Fruit fly (Drosophila melanogaster) whole organism: ENCODE measurements around the gene Lk.
A peak's percentile ranks its signal among the peaks of the same experiment; 100 is the strongest.

Source experiments
- CG8478 ChIP-seq: fragments of >200 bp; optimal IDR thresholded peaks from 2 replicates; lab custom pipeline; 2018; ENCODE audit warnings: inconsistent platforms
- Dll ChIP-seq: fragments of >200 bp; optimal IDR thresholded peaks from 2 replicates; lab custom pipeline; 2017
- EcR ChIP-seq, 2 experiments: fragments of >200 bp; optimal IDR thresholded peaks; 2 replicates each; lab custom pipeline; 2017; ENCODE audit warnings: missing biosample characterization in 2 of 2, missing genetic modification characterization in 2 of 2, missing genetic modification reagents in 2 of 2
- pan ChIP-seq: fragments of >200 bp; optimal IDR thresholded peaks from 2 replicates; lab custom pipeline; 2017
- psq ChIP-seq: fragments of >200 bp; optimal IDR thresholded peaks from 2 replicates; lab custom pipeline; 2017
- usp ChIP-seq: fragments of >200 bp; optimal IDR thresholded peaks from 2 replicates; lab custom pipeline; 2017; ENCODE audit warnings: missing biosample characterization, missing genetic modification characterization, mixed read lengths

Gene Lk

dm6 chr3L:14556177-14556576 lies 4.4 kb downstream of the Lk start:
- TF ChIP-seq EcR (GFP tag; optimal IDR thresholded peaks at IDR 0.05; lab: Kevin White, UChicago) (peak in 1 of 2 experiments; percentile 47), pan (lab: Kevin White, UChicago) (no peak)

dm6 chr3L:14555052-14555451 lies 5.5 kb downstream of the Lk start:
- TF ChIP-seq EcR (GFP tag; optimal IDR thresholded peaks at IDR 0.05; lab: Kevin White, UChicago) (no peak), pan (lab: Kevin White, UChicago) (no peak), usp (GFP tag; lab: Kevin White, UChicago) (no peak), CG8478 (lab: Kevin White, UChicago) (no peak), Dll (no peak)

- TF ChIP-seq EcR (GFP tag; optimal IDR thresholded peaks at IDR 0.05; lab: Kevin White, UChicago) (no peak), usp (GFP tag; lab: Kevin White, UChicago) (no peak), pan (lab: Kevin White, UChicago) (no peak), Dll (no peak), CG8478 (lab: Kevin White, UChicago) (no peak), psq (lab: Kevin White, UChicago) (no peak)
These were observed 6.7 kb downstream of the Lk start for dm6 chr3L:14553891-14554303.

dm6 chr3L:14552925-14553239 lies 7.7 kb downstream of the Lk start:
- TF ChIP-seq usp (GFP tag; lab: Kevin White, UChicago) (no peak), pan (lab: Kevin White, UChicago) (no peak), EcR (GFP tag; optimal IDR thresholded peaks at IDR 0.05; lab: Kevin White, UChicago) (no peak), CG8478 (lab: Kevin White, UChicago) (no peak)

dm6 chr3L:14552041-14552924 lies 8.3 kb downstream of the Lk start:
- TF ChIP-seq pan (lab: Kevin White, UChicago) (no peak), Dll (no peak), usp (GFP tag; lab: Kevin White, UChicago) (no peak), CG8478 (lab: Kevin White, UChicago) (no peak), psq (lab: Kevin White, UChicago) (no peak), EcR (GFP tag; optimal IDR thresholded peaks at IDR 0.05; lab: Kevin White, UChicago) (no peak)

dm6 chr3L:14551621-14552020 lies 8.9 kb downstream of the Lk start:
- TF ChIP-seq psq (lab: Kevin White, UChicago): no peak

- TF ChIP-seq EcR (GFP tag; optimal IDR thresholded peaks at IDR 0.05; lab: Kevin White, UChicago): no peak
- TF ChIP-seq Dll: no peak
- TF ChIP-seq CG8478 (lab: Kevin White, UChicago): no peak
- no peak for TF ChIP-seq pan (lab: Kevin White, UChicago)
- no peak for TF ChIP-seq usp (GFP tag; lab: Kevin White, UChicago)
- TF ChIP-seq psq (lab: Kevin White, UChicago): no peak
These were observed 9.6 kb downstream of the Lk start, which contains the start of gene Gbs-70E for dm6 chr3L:14550839-14551415. Gene Gbs-70E, minus strand, starts transcription at chr3L:14550975.

dm6 chr3L:14549958-14550357 lies 10.6 kb downstream of the Lk start:
- no peak for TF ChIP-seq pan (lab: Kevin White, UChicago)

- TF ChIP-seq pan (lab: Kevin White, UChicago): no peak
- no peak for TF ChIP-seq usp (GFP tag; lab: Kevin White, UChicago)
- no peak for TF ChIP-seq EcR (GFP tag; optimal IDR thresholded peaks at IDR 0.05; lab: Kevin White, UChicago)
- TF ChIP-seq psq (lab: Kevin White, UChicago): no peak
- TF ChIP-seq Dll: no peak
These were observed 11.3 kb downstream of the Lk start for dm6 chr3L:14549215-14549614.

- TF ChIP-seq usp (GFP tag; lab: Kevin White, UChicago) (no peak), Dll (no peak), EcR (GFP tag; optimal IDR thresholded peaks at IDR 0.05; lab: Kevin White, UChicago) (no peak), CG8478 (lab: Kevin White, UChicago) (no peak), pan (lab: Kevin White, UChicago) (no peak), psq (lab: Kevin White, UChicago) (no peak)
These were observed 12.5 kb downstream of the Lk start for dm6 chr3L:14547811-14548765.

- no peak for TF ChIP-seq CG8478 (lab: Kevin White, UChicago)
These were observed 13.5 kb downstream of the Lk start for dm6 chr3L:14546918-14547533.
